Worm (Caenorhabditis elegans) whole organism, midembryonic: ENCODE results near the gene srx-8.

Experiments
- T22C8.4 ChIP-seq: fragments of 200-800 bp; sonication (Bioruptor generic); IDR thresholded peaks from 2 replicates; pipeline ENCODE4 v1.3.6; 2022; ENCODE audit warnings: missing genetic modification characterization, missing compliant biosample characterization
- cog-1 ChIP-seq: sonication (generic microtip); optimal IDR thresholded peaks from 2 replicates; lab custom pipeline; 2016; ENCODE audit warnings: missing genetic modification characterization, missing compliant biosample characterization
- flt-1 ChIP-seq: fragments of 200-800 bp; sonication (Bioruptor generic); IDR thresholded peaks from 2 replicates; pipeline ENCODE4 v1.3.6; 2022; ENCODE audit warnings: missing genetic modification characterization, missing compliant biosample characterization
- klf-2 ChIP-seq: fragments of 200-800 bp; sonication (Bioruptor generic); conservative IDR thresholded peaks from 2 replicates; pipeline ENCODE4 v1.3.6; 2022; ENCODE audit warnings: missing genetic modification reagents, missing genetic modification characterization, missing compliant biosample characterization
- med-1 ChIP-seq: sonication (generic microtip); optimal IDR thresholded peaks from 2 replicates; lab custom pipeline; 2017; ENCODE audit warnings: missing genetic modification characterization, mild to moderate bottlenecking, missing compliant biosample characterization, antibody characterized with exemption, missing genetic modification reagents; ENCODE audit not compliant: insufficient read depth
- tab-1 ChIP-seq: fragments of 200-800 bp; sonication (Bioruptor generic); IDR thresholded peaks from 2 replicates; pipeline ENCODE4 v1.3.6; 2022; ENCODE audit warnings: missing genetic modification characterization, missing compliant biosample characterization
- ztf-23 ChIP-seq: fragments of 200-800 bp; sonication (Bioruptor generic); IDR thresholded peaks from 2 replicates; pipeline ENCODE4 v1.3.6; 2022; ENCODE audit warnings: missing genetic modification reagents, missing genetic modification characterization, missing compliant biosample characterization
- ztf-29 ChIP-seq: fragments of 200-800 bp; sonication (Bioruptor generic); IDR thresholded peaks from 2 replicates; pipeline ENCODE4 v1.3.6; 2022; ENCODE audit warnings: missing genetic modification reagents, missing genetic modification characterization, missing compliant biosample characterization

ce11 chrV:543169-543568 is 12.8 kb downstream of the srx-8 start, which contains the start of gene C14C6.3:
- TF ChIP-seq cog-1 (tag; lab: Kevin White, UChicago) (no peak), tab-1 (GFP tag; lab: Robert Waterston, UW) (no peak), med-1 (GFP tag; lab: Kevin White, UChicago) (no peak), flt-1 (GFP tag; lab: Robert Waterston, UW) (no peak), T22C8.4 (GFP tag; lab: Robert Waterston, UW) (no peak), ztf-23 (no peak), klf-2 (GFP tag; lab: Robert Waterston, UW) (no peak), ztf-29 (GFP tag; lab: Robert Waterston, UW) (no peak)
